Fruit fly (Drosophila melanogaster): ENCODE data around the gene Muc14A.

- TF ChIP-seq Crg-1 (GFP tag; optimal IDR thresholded peaks at IDR 0.05) (no peak), CG33017 (tag; optimal IDR thresholded peaks at IDR 0.05) (no peak), kay (GFP tag; ENCODE audit: borderline replicate concordance) (peak; percentile 9), cnc (optimal IDR thresholded peaks at IDR 0.05) (no peak), CG14711 (tag; optimal IDR thresholded peaks at IDR 0.05) (no peak), Mnt (GFP tag; optimal IDR thresholded peaks at IDR 0.05) (no peak), pad (GFP tag; optimal IDR thresholded peaks at IDR 0.05) (peak; percentile 69), CG11617 (GFP tag; optimal IDR thresholded peaks at IDR 0.05) (peak; percentile 11), ovo (GFP tag; optimal IDR thresholded peaks at IDR 0.05) (peak; percentile 38), tj (GFP tag; optimal IDR thresholded peaks at IDR 0.05) (no peak), toe (GFP tag; optimal IDR thresholded peaks at IDR 0.05) (no peak), CG7101 (tag; optimal IDR thresholded peaks at IDR 0.05) (no peak)
Measured at dm6 chrX:16085865-16086592, 77.1 kb downstream of the Muc14A start.

Measured in whole organism, adult.